Worm (Caenorhabditis elegans) whole organism, midembryonic: Measurements from ENCODE around the gene moc-6.

Experiments used
- flt-1 ChIP-seq: fragments of 200-800 bp; sonication (Bioruptor generic); IDR thresholded peaks from 2 replicates; pipeline ENCODE4 v1.3.6; 2022; ENCODE audit warnings: missing genetic modification characterization, missing compliant biosample characterization
- klf-2 ChIP-seq: fragments of 200-800 bp; sonication (Bioruptor generic); conservative IDR thresholded peaks from 2 replicates; pipeline ENCODE4 v1.3.6; 2022; ENCODE audit warnings: missing genetic modification reagents, missing genetic modification characterization, missing compliant biosample characterization
- tab-1 ChIP-seq: fragments of 200-800 bp; sonication (Bioruptor generic); IDR thresholded peaks from 2 replicates; pipeline ENCODE4 v1.3.6; 2022; ENCODE audit warnings: missing genetic modification characterization, missing compliant biosample characterization

DNA sequence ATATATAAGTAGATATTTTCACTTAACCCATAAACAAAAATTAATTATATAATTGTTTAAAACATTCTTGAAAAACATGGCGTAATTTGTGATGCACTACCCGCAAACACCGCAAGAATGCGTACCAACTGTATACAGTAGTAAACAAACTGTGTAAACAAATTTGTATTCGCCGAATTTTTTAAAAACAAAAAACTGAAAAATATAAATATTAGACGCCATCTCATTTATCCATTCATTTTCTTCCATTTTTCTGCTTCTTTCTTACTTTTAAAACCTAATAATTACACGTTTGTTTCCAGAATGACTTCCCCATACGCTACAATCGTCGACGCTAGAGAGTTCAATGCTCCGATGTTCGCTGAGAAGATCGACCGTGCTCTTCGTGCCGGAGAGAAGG, 29.5 kb downstream of the moc-6 start, which contains the start of gene nex-1:
- TF ChIP-seq tab-1 (no peak), klf-2 (GFP tag; lab: Robert Waterston, UW) (no peak), flt-1 (no peak)
